Fruit fly (Drosophila melanogaster) Kc167 (cell line): ENCODE measurements around the gene dpy.

ENCODE experiments used
- psq ChIP-seq: fragments of >200 bp; optimal IDR thresholded peaks from 2 replicates; lab custom pipeline; 2017; ENCODE audit warnings: missing external identifiers
- ttk ChIP-seq: sonication (Bioruptor generic); optimal IDR thresholded peaks from 2 replicates; lab custom pipeline; 2017; ENCODE audit warnings: missing external identifiers

DNA sequence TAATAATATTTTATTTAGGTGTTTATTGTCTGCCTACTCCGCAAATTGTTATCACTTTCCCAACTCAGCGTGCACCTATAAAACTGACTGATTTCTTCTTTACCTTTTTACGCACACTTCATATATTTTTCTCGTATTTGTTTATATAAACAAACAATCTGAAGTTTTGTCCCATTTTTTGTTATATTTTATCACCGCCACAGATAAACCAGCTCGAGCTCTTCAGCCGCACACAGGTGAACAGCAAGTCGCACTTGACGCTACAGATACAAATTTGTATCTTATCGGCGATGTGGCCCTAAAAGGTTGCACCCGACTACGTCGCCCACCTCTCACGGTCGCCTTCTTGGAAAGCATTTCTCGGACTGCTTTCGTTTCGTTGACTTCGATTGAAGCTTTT is 138.7 kb downstream of the dpy start:
- TF ChIP-seq psq (lab: Kevin White, UChicago) (no peak), ttk (lab: Kevin White, UChicago) (no peak)
